Worm (Caenorhabditis elegans): ENCODE measurements around the gene C44B12.9.
A peak's percentile ranks its signal among the peaks of the same experiment; 100 is the strongest.

The C44B12.9 gene

ce11 chrIV:1058504-1058903 is 45.9 kb downstream of the C44B12.9 start:
- TF ChIP-seq flh-1 (GFP tag; optimal IDR thresholded peaks at IDR 0.05) = no peak
- no peak for TF ChIP-seq drap-1 (GFP tag; optimal IDR thresholded peaks at IDR 0.05)
- no peak for TF ChIP-seq ztf-11 (tag; optimal IDR thresholded peaks at IDR 0.05)
- TF ChIP-seq unc-120 (tag; optimal IDR thresholded peaks at IDR 0.05; ENCODE audit: poor library complexity, severe bottlenecking) = no peak
- TF ChIP-seq bed-3 (GFP tag; optimal IDR thresholded peaks at IDR 0.05) = no peak
- TF ChIP-seq ces-1 (GFP tag; optimal IDR thresholded peaks at IDR 0.05) = no peak
- no peak for TF ChIP-seq ham-2 (GFP tag; optimal IDR thresholded peaks at IDR 0.05)
- TF ChIP-seq mls-2 (tag; optimal IDR thresholded peaks at IDR 0.05) = no peak
- no peak for TF ChIP-seq ceh-43 (GFP tag; optimal IDR thresholded peaks at IDR 0.05)
- TF ChIP-seq ceh-39 (tag; optimal IDR thresholded peaks at IDR 0.05) = no peak
- TF ChIP-seq elt-1 (tag; optimal IDR thresholded peaks at IDR 0.05; ENCODE audit: borderline replicate concordance, insufficient read depth) = no peak
- no peak for TF ChIP-seq nhr-2 (tag; optimal IDR thresholded peaks at IDR 0.05)
- TF ChIP-seq tbx-8 (GFP tag; optimal IDR thresholded peaks at IDR 0.05) = no peak
- no peak for TF ChIP-seq nhr-12 (tag; optimal IDR thresholded peaks at IDR 0.05)

DNA sequence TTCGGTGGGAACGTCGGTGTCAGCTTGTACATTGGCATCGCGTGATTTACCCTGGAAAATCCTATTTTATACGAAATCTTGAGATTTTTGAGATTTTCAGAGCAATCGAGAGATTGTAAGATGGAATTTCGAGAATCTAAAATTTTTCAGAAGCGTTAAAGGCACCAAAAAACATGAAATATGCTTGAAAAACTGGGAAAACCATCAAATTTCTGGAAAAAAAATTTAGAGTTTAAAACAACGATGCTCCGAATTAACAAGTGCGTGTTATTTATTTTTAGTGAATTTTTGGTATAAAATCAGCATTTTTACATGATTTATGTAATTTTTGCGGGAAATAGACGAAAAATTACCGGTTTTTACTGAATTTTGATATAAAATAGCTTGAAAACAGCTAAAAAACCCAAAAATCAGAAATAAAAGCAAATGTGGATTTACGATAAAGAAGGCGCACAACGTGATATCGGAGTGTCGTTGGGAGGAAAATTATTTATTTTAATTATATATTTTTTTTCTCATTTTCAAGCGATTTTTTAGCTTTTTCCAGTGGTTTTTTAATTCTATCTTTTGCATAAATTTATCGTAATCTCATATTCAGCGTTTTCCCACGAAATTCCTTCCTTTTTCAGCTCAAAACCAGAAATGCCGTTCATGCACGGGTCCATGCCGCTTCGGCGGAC is 48.0 kb downstream of the C44B12.9 start, which contains the start of the genes Y55F3AM.13 and mrps-25:
TSS of gene Y55F3AM.13 (minus strand) at position 51 of the 680 bp plus-strand sequence.
TSS of gene mrps-25 (plus strand) at position 630 of the 680 bp plus-strand sequence.
- TF ChIP-seq nhr-237 (tag; optimal IDR thresholded peaks at IDR 0.05) (peak; percentile 28), ceh-83 (GFP tag; optimal IDR thresholded peaks at IDR 0.05) (no peak), ces-1 (GFP tag; optimal IDR thresholded peaks at IDR 0.05) (peak; percentile 73), unc-62 (GFP tag; optimal IDR thresholded peaks at IDR 0.05) (no peak), lsy-2 (tag; optimal IDR thresholded peaks at IDR 0.05) (peak; percentile 8), elt-3 (tag; optimal IDR thresholded peaks at IDR 0.05) (no peak), tbx-8 (GFP tag; optimal IDR thresholded peaks at IDR 0.05) (no peak), ham-2 (GFP tag; optimal IDR thresholded peaks at IDR 0.05) (no peak)

- TF ChIP-seq ham-2 (GFP tag; optimal IDR thresholded peaks at IDR 0.05) = no peak
- TF ChIP-seq nhr-76 (tag; optimal IDR thresholded peaks at IDR 0.05) = no peak
These were observed 48.7 kb downstream of the C44B12.9 start for ce11 chrIV:1055734-1056133.

DNA sequence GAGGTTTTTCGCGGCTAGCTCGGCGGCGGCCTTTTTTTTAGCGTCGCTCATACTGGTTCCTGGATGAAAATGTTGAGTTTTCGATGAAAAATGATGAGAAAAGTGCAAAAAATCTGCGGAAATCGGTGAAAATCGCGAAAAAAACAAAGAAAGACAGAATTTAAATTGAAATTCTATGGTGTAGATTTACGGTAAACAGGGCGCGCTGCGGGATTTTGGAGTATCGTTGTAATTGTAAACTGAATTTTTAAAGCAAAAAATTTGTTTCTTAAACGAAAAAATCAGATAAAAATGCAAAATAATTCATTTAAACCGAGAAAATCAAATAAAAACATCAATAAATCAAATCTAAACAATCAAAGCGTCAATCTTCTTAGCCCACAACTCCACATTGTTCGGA is 49.7 kb downstream of the C44B12.9 start, which contains the start of gene dcap-1:
TSS of gene dcap-1 (minus strand) at position 59 of the 400 bp plus-strand sequence.
- TF ChIP-seq ztf-11 (tag; optimal IDR thresholded peaks at IDR 0.05) (no peak), mep-1 (tag; optimal IDR thresholded peaks at IDR 0.05) (no peak), ces-1 (GFP tag; optimal IDR thresholded peaks at IDR 0.05) (peak; percentile 42)

DNA sequence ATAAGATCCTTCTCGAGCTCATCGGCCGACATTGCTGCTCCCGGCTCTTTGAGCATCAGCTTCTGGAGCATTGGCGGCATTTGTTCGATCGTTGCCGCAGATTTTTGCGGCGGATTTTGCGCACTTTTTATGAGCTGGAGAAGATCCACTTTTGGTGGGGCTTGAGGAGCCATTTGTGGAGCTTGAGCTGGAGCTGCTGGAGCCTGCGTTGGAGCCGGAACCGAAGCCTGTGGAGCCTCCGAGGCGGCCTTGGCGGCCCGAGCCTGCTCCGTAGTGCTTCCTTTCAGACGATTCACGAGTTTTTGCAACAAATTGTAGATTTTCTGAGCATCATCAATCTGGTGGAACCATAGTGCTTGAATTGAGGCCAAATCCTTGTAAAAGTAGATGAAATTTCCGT is 50.4 kb downstream of the C44B12.9 start:
- TF ChIP-seq lin-32 (GFP tag; optimal IDR thresholded peaks at IDR 0.05) = no peak
